Worm (Caenorhabditis elegans) whole organism, young adult: ENCODE data around the gene haf-3.

Source experiments
- C06A6.2 ChIP-seq: fragments of 200-800 bp; sonication (Bioruptor generic); conservative IDR thresholded peaks from 2 replicates; pipeline ENCODE4 v1.3.6; 2022; ENCODE audit warnings: missing genetic modification characterization, missing compliant biosample characterization
- egrh-3 ChIP-seq: fragments of 200-800 bp; sonication (Bioruptor generic); IDR thresholded peaks from 2 replicates; pipeline ENCODE4 v1.3.6; 2022; ENCODE audit warnings: missing genetic modification reagents, missing genetic modification characterization, missing compliant biosample characterization
- nfya-1 ChIP-seq: sonication (generic microtip); optimal IDR thresholded peaks from 2 replicates; lab custom pipeline; 2017; ENCODE audit warnings: antibody characterized with exemption, missing compliant biosample characterization, missing genetic modification characterization, borderline replicate concordance; ENCODE audit not compliant: insufficient read depth
- repo-1 ChIP-seq: sonication (generic microtip); optimal IDR thresholded peaks from 2 replicates; lab custom pipeline; 2017; ENCODE audit warnings: mild to moderate bottlenecking, missing genetic modification characterization, missing compliant biosample characterization
- sea-2 ChIP-seq: fragments of 200-800 bp; sonication (Bioruptor generic); IDR thresholded peaks from 2 replicates; pipeline ENCODE4 v1.3.6; 2022; ENCODE audit warnings: missing genetic modification characterization, missing compliant biosample characterization
- snpc-4 ChIP-seq, 5 experiments: fragments of 150-350 bp in 1 of 5; sonication (generic microtip) in 4 of 5; optimal IDR thresholded peaks; 2 replicates each; lab custom pipeline; 2014 to 2018; ENCODE audit warnings: missing genetic modification characterization in 5 of 5, missing biosample characterization in 3 of 5, antibody characterized with exemption in 2 of 5, mild to moderate bottlenecking in 2 of 5, missing compliant biosample characterization in 2 of 5, missing genotype in 2 of 5, moderate library complexity in 2 of 5, missing genetic modification reagents in 1 of 5
- unc-62 ChIP-seq: fragments of 150-350 bp; optimal IDR thresholded peaks from 2 replicates; lab custom pipeline; 2014; ENCODE audit warnings: missing biosample characterization, missing genetic modification reagents, missing genetic modification characterization
- ztf-18 ChIP-seq: sonication (generic microtip); optimal IDR thresholded peaks from 2 replicates; lab custom pipeline; 2016; ENCODE audit warnings: missing genotype, mild to moderate bottlenecking, missing genetic modification characterization, missing compliant biosample characterization

DNA sequence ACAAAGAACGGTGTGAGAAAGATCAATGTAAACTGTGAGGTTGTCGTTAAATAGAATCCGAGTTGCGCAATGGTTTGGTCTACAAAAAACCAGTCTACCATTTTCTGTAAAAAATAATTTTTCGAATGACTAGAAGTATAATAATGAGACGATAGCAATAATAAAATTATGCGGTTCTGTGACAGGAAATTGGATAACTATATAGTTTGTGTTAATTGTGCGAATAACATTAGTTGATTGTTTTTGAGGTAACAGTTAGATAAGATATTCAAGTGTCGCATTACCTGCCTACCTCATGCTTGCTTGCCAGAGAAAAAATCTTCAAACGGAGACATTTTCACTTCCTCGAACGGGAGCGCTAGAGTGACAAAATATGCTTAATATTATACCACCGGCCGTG is 24.1 kb downstream of the haf-3 start, which contains the start of gene str-18:
- TF ChIP-seq unc-62 (GFP tag; lab: Kevin White, UChicago) (no peak), ztf-18 (tag; lab: Kevin White, UChicago) (no peak), nfya-1 (no peak), sea-2 (GFP tag; lab: Robert Waterston, UW) (no peak), snpc-4 (GFP tag; optimal IDR thresholded peaks at IDR 0.05; lab: Kevin White, UChicago) (no peak), snpc-4 (tag; optimal IDR thresholded peaks at IDR 0.05; lab: Kevin White, UChicago) (no peak), egrh-3 (GFP tag; lab: Robert Waterston, UW) (no peak), repo-1 (tag; lab: Kevin White, UChicago) (no peak), C06A6.2 (no peak)
